Worm (Caenorhabditis elegans): ENCODE results near the gene tric-1B.1.

Gene tric-1B.1

ce11 chrII:12240088-12240487 lies 26.0 kb downstream of the tric-1B.1 start, which contains the start of gene txdc-12.1:
TSS of gene txdc-12.1 (plus strand) at chrII:12240388.
- TF ChIP-seq gmeb-2 (tag; optimal IDR thresholded peaks at IDR 0.05) (no peak), T23F11.4 (GFP tag; optimal IDR thresholded peaks at IDR 0.05) (no peak), dmd-4 (tag; optimal IDR thresholded peaks at IDR 0.05; ENCODE audit: borderline replicate concordance) (no peak), ceh-31 (tag; optimal IDR thresholded peaks at IDR 0.05) (no peak), nfya-1 (tag; optimal IDR thresholded peaks at IDR 0.05) (no peak), pha-2 (tag; optimal IDR thresholded peaks at IDR 0.05) (no peak), elt-4 (tag; optimal IDR thresholded peaks at IDR 0.05) (no peak), rnt-1 (tag; optimal IDR thresholded peaks at IDR 0.05) (no peak), unc-86 (tag; optimal IDR thresholded peaks at IDR 0.05) (no peak), ztf-16 (tag; optimal IDR thresholded peaks at IDR 0.05) (no peak), K09A11.1 (tag; optimal IDR thresholded peaks at IDR 0.05; ENCODE audit: insufficient read depth) (no peak), madf-2 (tag; optimal IDR thresholded peaks at IDR 0.05) (no peak), ceh-30 (tag; optimal IDR thresholded peaks at IDR 0.05) (no peak), C38D4.7 (GFP tag; optimal IDR thresholded peaks at IDR 0.05) (no peak), fax-1 (tag; optimal IDR thresholded peaks at IDR 0.05) (no peak), F13H6.1 (tag; optimal IDR thresholded peaks at IDR 0.05) (no peak), fkh-6 (tag; optimal IDR thresholded peaks at IDR 0.05) (no peak), ceh-19 (GFP tag; optimal IDR thresholded peaks at IDR 0.05) (no peak), che-1 (tag; optimal IDR thresholded peaks at IDR 0.05) (no peak)

ce11 chrII:12239449-12239848 lies 26.6 kb downstream of the tric-1B.1 start:
- TF ChIP-seq ceh-30 (tag; optimal IDR thresholded peaks at IDR 0.05) (no peak), odd-2 (tag; optimal IDR thresholded peaks at IDR 0.05) (no peak), ceh-2 (tag; optimal IDR thresholded peaks at IDR 0.05) (no peak), ama-1 (optimal IDR thresholded peaks at IDR 0.05) (no peak), tbx-7 (tag; optimal IDR thresholded peaks at IDR 0.05) (no peak), hlh-30 (tag; optimal IDR thresholded peaks at IDR 0.05; ENCODE audit: insufficient read depth) (no peak), ets-4 (tag; optimal IDR thresholded peaks at IDR 0.05) (no peak), lim-6 (tag; optimal IDR thresholded peaks at IDR 0.05) (no peak), ztf-16 (tag; optimal IDR thresholded peaks at IDR 0.05) (no peak), lin-11 (tag; optimal IDR thresholded peaks at IDR 0.05) (no peak), rnt-1 (tag; optimal IDR thresholded peaks at IDR 0.05) (no peak), ceh-19 (GFP tag; optimal IDR thresholded peaks at IDR 0.05) (no peak), fax-1 (tag; optimal IDR thresholded peaks at IDR 0.05) (no peak), unc-86 (tag; optimal IDR thresholded peaks at IDR 0.05) (no peak), dve-1 (tag; optimal IDR thresholded peaks at IDR 0.05) (no peak), elt-2 (tag; optimal IDR thresholded peaks at IDR 0.05) (no peak), K09A11.1 (tag; optimal IDR thresholded peaks at IDR 0.05; ENCODE audit: insufficient read depth) (no peak), nfya-1 (tag; optimal IDR thresholded peaks at IDR 0.05) (no peak), nhr-232 (tag; optimal IDR thresholded peaks at IDR 0.05) (no peak)

- TF ChIP-seq K02D7.2 (tag; optimal IDR thresholded peaks at IDR 0.05) (no peak), hlh-6 (tag; optimal IDR thresholded peaks at IDR 0.05) (no peak), rnt-1 (tag; optimal IDR thresholded peaks at IDR 0.05) (no peak), unc-3 (GFP tag; conservative IDR thresholded peaks at IDR 0.05) (no peak), unc-3 (tag; optimal IDR thresholded peaks at IDR 0.05) (no peak), ref-2 (tag; optimal IDR thresholded peaks at IDR 0.05) (no peak), npax-4 (tag; optimal IDR thresholded peaks at IDR 0.05) (no peak), sox-4 (tag; optimal IDR thresholded peaks at IDR 0.05) (no peak), ceh-14 (tag; optimal IDR thresholded peaks at IDR 0.05) (no peak), ceh-19 (GFP tag; optimal IDR thresholded peaks at IDR 0.05) (no peak), ceh-22 (tag; optimal IDR thresholded peaks at IDR 0.05) (no peak), K09A11.1 (tag; optimal IDR thresholded peaks at IDR 0.05; ENCODE audit: insufficient read depth) (no peak), pha-2 (tag; optimal IDR thresholded peaks at IDR 0.05) (no peak), eyg-1 (tag; optimal IDR thresholded peaks at IDR 0.05) (no peak), elt-2 (tag; optimal IDR thresholded peaks at IDR 0.05) (no peak), hlh-15 (tag; optimal IDR thresholded peaks at IDR 0.05) (no peak), elt-4 (tag; optimal IDR thresholded peaks at IDR 0.05) (no peak)
Observed at ce11 chrII:12237555-12237954, 28.5 kb downstream of the tric-1B.1 start.
